Fruit fly (Drosophila melanogaster): ENCODE data around the gene CG42264.

Gene CG42264

dm6 chrX:5737676-5738220 is 38.7 kb downstream of the CG42264 start, which contains the start of gene Snx27:
Gene Snx27 (minus strand): TSS chrX:5738031.
- TF ChIP-seq CG32121 (GFP tag; IDR thresholded peaks at IDR 0.05) (peak; percentile 33; the same call in 1 of the 2 replicates), CG15710 (tag; optimal IDR thresholded peaks at IDR 0.05) (no peak), rn (GFP tag; IDR thresholded peaks at IDR 0.05) (no peak), Pif1A (GFP tag; optimal IDR thresholded peaks at IDR 0.05) (peak; percentile 6), gl (tag; optimal IDR thresholded peaks at IDR 0.05) (no peak), CG14655 (GFP tag; optimal IDR thresholded peaks at IDR 0.05) (peak; percentile 18), Ets98B (GFP tag; IDR thresholded peaks at IDR 0.05) (peak; percentile 45), Snoo (tag; optimal IDR thresholded peaks at IDR 0.05) (no peak), D1 (tag; optimal IDR thresholded peaks at IDR 0.05) (no peak), CG10348 (GFP tag; IDR thresholded peaks at IDR 0.05) (no peak), CG8301 (tag; optimal IDR thresholded peaks at IDR 0.05) (no peak), EcR (GFP tag; optimal IDR thresholded peaks at IDR 0.05) (no peak), CG12605 (GFP tag; IDR thresholded peaks at IDR 0.05) (peak; percentile 22; the same call in 1 of the 2 replicates), CG34367 (tag; optimal IDR thresholded peaks at IDR 0.05) (no peak), CG4496 (GFP tag; IDR thresholded peaks at IDR 0.05) (no peak), fd96Ca (GFP tag; IDR thresholded peaks at IDR 0.05) (peak; percentile 23; the same call in 1 of the 3 replicates), CG9948 (tag; optimal IDR thresholded peaks at IDR 0.05) (no peak), CG8159 (tag; optimal IDR thresholded peaks at IDR 0.05) (no peak), Pif1B (GFP tag; optimal IDR thresholded peaks at IDR 0.05) (peak; percentile 1), CG13204 (GFP tag; optimal IDR thresholded peaks at IDR 0.05) (no peak)

- TF ChIP-seq Snoo (tag; optimal IDR thresholded peaks at IDR 0.05): no peak
- no peak for TF ChIP-seq CG34367 (tag; optimal IDR thresholded peaks at IDR 0.05)
- peak; percentile 72 for TF ChIP-seq CG32121 (GFP tag; IDR thresholded peaks at IDR 0.05)
- no peak for TF ChIP-seq Pif1A (GFP tag; optimal IDR thresholded peaks at IDR 0.05)
- peak; percentile 26 for TF ChIP-seq CG8159 (tag; optimal IDR thresholded peaks at IDR 0.05)
- peak; percentile 76; the same call in 2 of the 3 replicates for TF ChIP-seq fd96Ca (GFP tag; IDR thresholded peaks at IDR 0.05)
- peak; percentile 64 for TF ChIP-seq Ets98B (GFP tag; IDR thresholded peaks at IDR 0.05)
- TF ChIP-seq EcR (GFP tag; optimal IDR thresholded peaks at IDR 0.05): no peak
- peak; percentile 7 for TF ChIP-seq CG15710 (tag; optimal IDR thresholded peaks at IDR 0.05)
- TF ChIP-seq CG9948 (tag; optimal IDR thresholded peaks at IDR 0.05): peak; percentile 10
- no peak for TF ChIP-seq Pif1B (GFP tag; optimal IDR thresholded peaks at IDR 0.05)
- peak; percentile 95 for TF ChIP-seq CG13204 (GFP tag; optimal IDR thresholded peaks at IDR 0.05)
- 0 out of 2 replicates have a peak, but pooled peaks have one; percentile 37 for TF ChIP-seq CG10348 (GFP tag; IDR thresholded peaks at IDR 0.05)
- TF ChIP-seq CG14655 (GFP tag; optimal IDR thresholded peaks at IDR 0.05): no peak
- TF ChIP-seq CG4496 (GFP tag; IDR thresholded peaks at IDR 0.05): peak; percentile 85
- TF ChIP-seq D1 (tag; optimal IDR thresholded peaks at IDR 0.05): no peak
- TF ChIP-seq rn (GFP tag; IDR thresholded peaks at IDR 0.05): peak; percentile 56; the same call in 1 of the 2 replicates
- TF ChIP-seq CG12605 (GFP tag; IDR thresholded peaks at IDR 0.05): 0 out of 2 replicates have a peak, but pooled peaks have one; percentile 17
- no peak for TF ChIP-seq CG17806 (tag; optimal IDR thresholded peaks at IDR 0.05)
- TF ChIP-seq CG8301 (tag; optimal IDR thresholded peaks at IDR 0.05): no peak
- TF ChIP-seq gl (tag; optimal IDR thresholded peaks at IDR 0.05): no peak
These were observed 39.3 kb downstream of the CG42264 start for dm6 chrX:5737157-5737556.

- TF ChIP-seq CG4496 (GFP tag; IDR thresholded peaks at IDR 0.05) (peak; percentile 93), Pif1B (GFP tag; optimal IDR thresholded peaks at IDR 0.05) (peak; percentile 89), CG12605 (GFP tag; IDR thresholded peaks at IDR 0.05) (peak; percentile 95), Pif1A (GFP tag; optimal IDR thresholded peaks at IDR 0.05) (peak; percentile 92), D1 (tag; optimal IDR thresholded peaks at IDR 0.05) (no peak), CG17806 (tag; optimal IDR thresholded peaks at IDR 0.05) (peak; percentile 80), CG8301 (tag; optimal IDR thresholded peaks at IDR 0.05) (peak; percentile 70), Ets98B (GFP tag; IDR thresholded peaks at IDR 0.05) (peak; percentile 93), CG32121 (GFP tag; IDR thresholded peaks at IDR 0.05) (peak; percentile 90), CG14655 (GFP tag; optimal IDR thresholded peaks at IDR 0.05) (peak; percentile 74), CG15710 (tag; optimal IDR thresholded peaks at IDR 0.05) (peak; percentile 87), CG9948 (tag; optimal IDR thresholded peaks at IDR 0.05) (peak; percentile 79), fd96Ca (GFP tag; IDR thresholded peaks at IDR 0.05) (0 out of 3 replicates have a peak, but pooled peaks have one; percentile 17), CG13204 (GFP tag; optimal IDR thresholded peaks at IDR 0.05) (peak; percentile 78), gl (tag; optimal IDR thresholded peaks at IDR 0.05) (peak; percentile 67), CG8159 (tag; optimal IDR thresholded peaks at IDR 0.05) (peak; percentile 84), CG10348 (GFP tag; IDR thresholded peaks at IDR 0.05) (peak; percentile 46; the same call in 1 of the 2 replicates), Snoo (tag; optimal IDR thresholded peaks at IDR 0.05) (peak; percentile 91), CG34367 (tag; optimal IDR thresholded peaks at IDR 0.05) (peak; percentile 84), EcR (GFP tag; optimal IDR thresholded peaks at IDR 0.05) (peak; percentile 8), rn (GFP tag; IDR thresholded peaks at IDR 0.05) (peak; percentile 65)
These were observed 41.0 kb downstream of the CG42264 start for dm6 chrX:5735268-5735941.

- TF ChIP-seq CG8301 (tag; optimal IDR thresholded peaks at IDR 0.05): no peak
- no peak for TF ChIP-seq gl (tag; optimal IDR thresholded peaks at IDR 0.05)
- TF ChIP-seq EcR (GFP tag; optimal IDR thresholded peaks at IDR 0.05): no peak
- TF ChIP-seq CG14655 (GFP tag; optimal IDR thresholded peaks at IDR 0.05): no peak
- no peak for TF ChIP-seq Pif1A (GFP tag; optimal IDR thresholded peaks at IDR 0.05)
- no peak for TF ChIP-seq CG8159 (tag; optimal IDR thresholded peaks at IDR 0.05)
- no peak for TF ChIP-seq rn (GFP tag; IDR thresholded peaks at IDR 0.05)
- TF ChIP-seq CG12605 (GFP tag; IDR thresholded peaks at IDR 0.05): no peak
- TF ChIP-seq CG13204 (GFP tag; optimal IDR thresholded peaks at IDR 0.05): no peak
- no peak for TF ChIP-seq CG9948 (tag; optimal IDR thresholded peaks at IDR 0.05)
- TF ChIP-seq CG17806 (tag; optimal IDR thresholded peaks at IDR 0.05): no peak
- TF ChIP-seq fd96Ca (GFP tag; IDR thresholded peaks at IDR 0.05): no peak
- no peak for TF ChIP-seq D1 (tag; optimal IDR thresholded peaks at IDR 0.05)
- TF ChIP-seq Snoo (tag; optimal IDR thresholded peaks at IDR 0.05): no peak
- no peak for TF ChIP-seq CG34367 (tag; optimal IDR thresholded peaks at IDR 0.05)
These were observed 44.0 kb downstream of the CG42264 start, which contains the start of gene CG15773 for dm6 chrX:5732440-5732839. Gene CG15773 (plus strand): TSS chrX:5732740.

Measured in whole organism, pupa.